Worm (Caenorhabditis elegans) whole organism, mixed stage, embryonic: ENCODE results near the gene mogs-1.

Source experiments
- elt-3 ChIP-seq: fragments of 150-350 bp; optimal IDR thresholded peaks from 2 replicates; lab custom pipeline; 2014; ENCODE audit warnings: missing biosample characterization, missing genetic modification characterization
- hlh-1 ChIP-seq: fragments of 150-350 bp; optimal IDR thresholded peaks from 2 replicates; lab custom pipeline; 2014; ENCODE audit warnings: missing biosample characterization, missing genetic modification reagents, missing genetic modification characterization
- lin-13 ChIP-seq: fragments of 150-350 bp; optimal IDR thresholded peaks from 2 replicates; lab custom pipeline; 2014; ENCODE audit warnings: missing biosample characterization, missing genetic modification characterization
- lsy-2 ChIP-seq: fragments of 150-350 bp; optimal IDR thresholded peaks from 2 replicates; lab custom pipeline; 2014; ENCODE audit warnings: missing biosample characterization, missing genetic modification characterization
- mep-1 ChIP-seq: fragments of 150-350 bp; optimal IDR thresholded peaks from 2 replicates; lab custom pipeline; 2017; ENCODE audit warnings: missing biosample characterization, missing genetic modification reagents, missing genetic modification characterization, inconsistent platforms
- mls-2 ChIP-seq: sonication (generic microtip); optimal IDR thresholded peaks from 2 replicates; lab custom pipeline; 2016; ENCODE audit warnings: mild to moderate bottlenecking, missing genetic modification characterization, moderate library complexity, missing compliant biosample characterization
- nhr-12 ChIP-seq: fragments of 150-350 bp; optimal IDR thresholded peaks from 2 replicates; lab custom pipeline; 2014; ENCODE audit warnings: missing biosample characterization, missing genetic modification characterization
- nhr-237 ChIP-seq: fragments of 150-350 bp; optimal IDR thresholded peaks from 2 replicates; lab custom pipeline; 2014; ENCODE audit warnings: missing biosample characterization, missing genetic modification characterization
- pha-4 ChIP-seq: fragments of 150-350 bp; optimal IDR thresholded peaks from 2 replicates; lab custom pipeline; 2018; ENCODE audit warnings: missing biosample characterization, missing genetic modification reagents, missing genetic modification characterization
- unc-120 ChIP-seq: sonication (generic microtip); optimal IDR thresholded peaks from 2 replicates; lab custom pipeline; 2017; ENCODE audit warnings: missing genetic modification characterization, missing compliant biosample characterization; ENCODE audit not compliant: poor library complexity, severe bottlenecking
- unc-39 ChIP-seq: fragments of 150-350 bp; optimal IDR thresholded peaks from 2 replicates; lab custom pipeline; 2014; ENCODE audit warnings: missing biosample characterization, missing genetic modification characterization
- unc-62 ChIP-seq: fragments of 150-350 bp; optimal IDR thresholded peaks from 2 replicates; lab custom pipeline; 2014; ENCODE audit warnings: missing biosample characterization, missing genetic modification reagents, missing genetic modification characterization
- ztf-11 ChIP-seq: fragments of 150-350 bp; optimal IDR thresholded peaks from 2 replicates; lab custom pipeline; 2014; ENCODE audit warnings: missing biosample characterization, missing genetic modification characterization

DNA sequence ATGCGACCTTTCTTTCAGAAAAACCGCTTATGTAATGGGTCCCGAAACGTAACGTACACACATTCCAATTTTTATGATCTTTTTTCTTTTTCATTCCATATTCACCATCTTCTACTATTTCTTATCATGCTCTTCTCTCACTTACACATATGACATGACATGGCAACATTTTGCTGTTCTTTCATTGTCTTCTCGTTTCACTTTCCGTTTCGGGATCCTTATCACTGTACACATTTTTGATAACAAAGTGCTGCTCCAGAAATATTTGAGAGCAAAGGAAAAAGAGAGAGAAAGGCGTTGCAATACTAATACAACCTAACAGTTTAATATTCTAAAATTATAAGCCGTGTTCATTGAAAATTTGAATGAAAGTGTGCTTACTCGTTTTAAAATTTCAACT is 51.4 kb downstream of the mogs-1 start:
- no peak for TF ChIP-seq mep-1 (tag; lab: Kevin White, UChicago)
- TF ChIP-seq unc-62 (GFP tag; lab: Kevin White, UChicago): no peak
- no peak for TF ChIP-seq nhr-12 (tag; lab: Kevin White, UChicago)
- no peak for TF ChIP-seq elt-3 (tag; lab: Kevin White, UChicago)
- TF ChIP-seq ztf-11: no peak
- TF ChIP-seq hlh-1: no peak
- no peak for TF ChIP-seq nhr-237
- TF ChIP-seq mls-2: no peak
- no peak for TF ChIP-seq pha-4 (tag; lab: Kevin White, UChicago)
- TF ChIP-seq lin-13 (tag; lab: Kevin White, UChicago): no peak
- TF ChIP-seq unc-120 (tag; lab: Kevin White, UChicago): no peak
- no peak for TF ChIP-seq lsy-2 (tag; lab: Kevin White, UChicago)
- TF ChIP-seq unc-39: no peak
